Worm (Caenorhabditis elegans) whole organism, L1 larva: ENCODE measurements around the gene Y48A6B.7.

Experiments used
- C04F5.9 ChIP-seq: sonication (generic microtip); optimal IDR thresholded peaks from 2 replicates; lab custom pipeline; 2016; ENCODE audit warnings: missing genetic modification characterization, missing compliant biosample characterization
- C16A3.4 ChIP-seq: fragments of 150-350 bp; optimal IDR thresholded peaks from 2 replicates; lab custom pipeline; 2014; ENCODE audit warnings: missing biosample characterization, missing genetic modification characterization
- F16B12.6 ChIP-seq: fragments of 150-350 bp; optimal IDR thresholded peaks from 2 replicates; lab custom pipeline; 2014; ENCODE audit warnings: missing biosample characterization, missing genetic modification characterization
- Y116A8C.19 ChIP-seq: sonication (generic microtip); optimal IDR thresholded peaks from 2 replicates; lab custom pipeline; 2016; ENCODE audit warnings: missing compliant biosample characterization, missing genetic modification characterization, borderline replicate concordance
- aha-1 ChIP-seq: fragments of 150-350 bp; optimal IDR thresholded peaks from 2 replicates; lab custom pipeline; 2014; ENCODE audit warnings: missing biosample characterization, missing genetic modification characterization
- alr-1 ChIP-seq: fragments of 200-800 bp; sonication (Bioruptor generic); optimal IDR thresholded peaks from 2 replicates; lab custom pipeline; 2018; ENCODE audit warnings: borderline replicate concordance, mild to moderate bottlenecking, missing genetic modification characterization, missing compliant biosample characterization
- ama-1 ChIP-seq: fragments of 150-350 bp; optimal IDR thresholded peaks from 2 replicates; lab custom pipeline; 2014
- ceh-63 ChIP-seq: fragments of 200-800 bp; sonication (Bioruptor generic); optimal IDR thresholded peaks from 2 replicates; lab custom pipeline; 2018; ENCODE audit warnings: mild to moderate bottlenecking, missing genetic modification characterization, missing compliant biosample characterization
- ceh-88 ChIP-seq: fragments of 200-800 bp; sonication (Bioruptor generic); IDR thresholded peaks from 2 replicates; pipeline ENCODE4 v1.3.6; 2022; ENCODE audit warnings: missing genetic modification characterization, missing compliant biosample characterization
- ceh-90 ChIP-seq: sonication (generic microtip); optimal IDR thresholded peaks from 2 replicates; lab custom pipeline; 2016; ENCODE audit warnings: missing genetic modification characterization, missing compliant biosample characterization
- dpl-1 ChIP-seq, 3 experiments: fragments of 150-350 bp in 2 of 3; sonication (generic microtip) in 1 of 3; optimal IDR thresholded peaks; 2 replicates each; lab custom pipeline; 2014 to 2017; ENCODE audit warnings: missing biosample characterization in 3 of 3, missing genetic modification characterization in 3 of 3, missing genetic modification reagents in 3 of 3
- dsc-1 ChIP-seq: sonication (generic microtip); optimal IDR thresholded peaks from 2 replicates; lab custom pipeline; 2016; ENCODE audit warnings: mild to moderate bottlenecking, missing genetic modification characterization, missing compliant biosample characterization
- efl-3 ChIP-seq: fragments of 200-800 bp; sonication (Bioruptor generic); optimal IDR thresholded peaks from 2 replicates; lab custom pipeline; 2018; ENCODE audit warnings: mild to moderate bottlenecking, missing genetic modification characterization, missing compliant biosample characterization
- egl-13 ChIP-seq: sonication (generic microtip); optimal IDR thresholded peaks from 2 replicates; lab custom pipeline; 2016; ENCODE audit warnings: missing genotype, missing genetic modification reagents, missing genetic modification characterization, missing compliant biosample characterization
- egl-27 ChIP-seq, 2 experiments: fragments of 150-350 bp in 1 of 2; sonication (generic microtip); optimal IDR thresholded peaks; 3 replicates each; lab custom pipeline; 2017 to 2018; ENCODE audit warnings: missing biosample characterization in 2 of 2, missing genetic modification characterization in 2 of 2, missing genetic modification reagents in 2 of 2
- elt-3 ChIP-seq, 6 experiments: fragments of 150-350 bp in 1 of 6; sonication (generic microtip); optimal IDR thresholded peaks; 2 replicates each; lab custom pipeline; 2017 to 2018; ENCODE audit warnings: missing biosample characterization in 6 of 6, missing genetic modification characterization in 6 of 6, inconsistent platforms in 1 of 6
- fkh-10 ChIP-seq: sonication (generic microtip); optimal IDR thresholded peaks from 2 replicates; lab custom pipeline; 2017; ENCODE audit warnings: missing biosample characterization, missing genetic modification reagents, missing genetic modification characterization
- fkh-4 ChIP-seq: sonication (generic microtip); optimal IDR thresholded peaks from 2 replicates; lab custom pipeline; 2016; ENCODE audit warnings: missing compliant biosample characterization, missing genetic modification characterization, borderline replicate concordance
- fos-1 ChIP-seq: fragments of 150-350 bp; optimal IDR thresholded peaks from 2 replicates; lab custom pipeline; 2014; ENCODE audit warnings: missing biosample characterization, missing genetic modification characterization
- grh-1 ChIP-seq: fragments of 200-800 bp; sonication (Bioruptor generic); IDR thresholded peaks from 2 replicates; pipeline ENCODE4 v1.3.6; 2022; ENCODE audit warnings: missing genetic modification reagents, missing genetic modification characterization, missing compliant biosample characterization
- hlh-17 ChIP-seq: fragments of 200-800 bp; sonication (Bioruptor generic); optimal IDR thresholded peaks from 2 replicates; lab custom pipeline; 2018; ENCODE audit warnings: missing genetic modification characterization, mild to moderate bottlenecking, missing compliant biosample characterization, moderate library complexity, borderline replicate concordance
- hpl-2 ChIP-seq: fragments of 150-350 bp; optimal IDR thresholded peaks from 2 replicates; lab custom pipeline; 2014; ENCODE audit warnings: missing biosample characterization, missing genetic modification reagents, missing genetic modification characterization
- irx-1 ChIP-seq: sonication (generic microtip); optimal IDR thresholded peaks from 2 replicates; lab custom pipeline; 2016; ENCODE audit warnings: missing genetic modification characterization, missing compliant biosample characterization
- isw-1 ChIP-seq: fragments of 200-800 bp; sonication (Bioruptor generic); IDR thresholded peaks from 2 replicates; pipeline ENCODE4 v1.3.6; 2022; ENCODE audit warnings: missing genetic modification characterization, missing compliant biosample characterization
- lin-13 ChIP-seq: fragments of 150-350 bp; optimal IDR thresholded peaks from 2 replicates; lab custom pipeline; 2014; ENCODE audit warnings: missing biosample characterization, missing genetic modification reagents, missing genetic modification characterization
- lin-14 ChIP-seq: fragments of 200-800 bp; sonication (Bioruptor generic); optimal IDR thresholded peaks from 2 replicates; lab custom pipeline; 2018; ENCODE audit warnings: mild to moderate bottlenecking, missing genetic modification characterization, moderate library complexity, missing compliant biosample characterization
- lin-39 ChIP-seq: fragments of 150-350 bp; optimal IDR thresholded peaks from 2 replicates; lab custom pipeline; 2014; ENCODE audit warnings: missing biosample characterization, missing genetic modification reagents, missing genetic modification characterization
- lir-3 ChIP-seq: sonication (generic microtip); optimal IDR thresholded peaks from 2 replicates; lab custom pipeline; 2016; ENCODE audit warnings: mild to moderate bottlenecking, missing genetic modification characterization, moderate library complexity, missing compliant biosample characterization; ENCODE audit not compliant: poor library complexity
- mdl-1 ChIP-seq, 2 experiments: fragments of 150-350 bp; optimal IDR thresholded peaks; 2 replicates each; lab custom pipeline; 2014 to 2017; ENCODE audit warnings: missing biosample characterization in 2 of 2, missing genetic modification characterization in 2 of 2, inconsistent platforms in 1 of 2
- mef-2 ChIP-seq: fragments of 150-350 bp; optimal IDR thresholded peaks from 2 replicates; lab custom pipeline; 2014; ENCODE audit warnings: missing biosample characterization, missing genetic modification characterization
- nhr-12 ChIP-seq: sonication (generic microtip); optimal IDR thresholded peaks from 2 replicates; lab custom pipeline; 2017; ENCODE audit warnings: missing biosample characterization, missing genetic modification characterization
- nhr-19 ChIP-seq: fragments of 200-800 bp; sonication (Bioruptor generic); conservative IDR thresholded peaks from 2 replicates; pipeline ENCODE4 v1.3.6; 2022; ENCODE audit warnings: missing genetic modification characterization, missing compliant biosample characterization
- nhr-237 ChIP-seq: fragments of 150-350 bp; optimal IDR thresholded peaks from 2 replicates; lab custom pipeline; 2014; ENCODE audit warnings: missing biosample characterization, missing genetic modification characterization
- nhr-47 ChIP-seq: sonication (generic microtip); optimal IDR thresholded peaks from 2 replicates; lab custom pipeline; 2016; ENCODE audit warnings: mild to moderate bottlenecking, missing genetic modification characterization, moderate library complexity, missing compliant biosample characterization
- nhr-76 ChIP-seq: sonication (generic microtip); optimal IDR thresholded peaks from 2 replicates; lab custom pipeline; 2017; ENCODE audit warnings: missing biosample characterization, missing genetic modification characterization
- nhr-77 ChIP-seq: fragments of 150-350 bp; optimal IDR thresholded peaks from 2 replicates; lab custom pipeline; 2014; ENCODE audit warnings: missing biosample characterization, missing genetic modification characterization
- nhr-84 ChIP-seq: sonication (generic microtip); optimal IDR thresholded peaks from 2 replicates; lab custom pipeline; 2017; ENCODE audit warnings: missing biosample characterization, missing genetic modification characterization
- nhr-90 ChIP-seq: sonication (generic microtip); optimal IDR thresholded peaks from 2 replicates; lab custom pipeline; 2016; ENCODE audit warnings: mild to moderate bottlenecking, missing genetic modification characterization, missing compliant biosample characterization; ENCODE audit not compliant: poor library complexity
- pax-3 ChIP-seq: fragments of 200-800 bp; sonication (Bioruptor generic); optimal IDR thresholded peaks from 2 replicates; lab custom pipeline; 2018; ENCODE audit warnings: mild to moderate bottlenecking, missing genetic modification characterization, moderate library complexity, missing compliant biosample characterization
- pqm-1 ChIP-seq: sonication (generic microtip); optimal IDR thresholded peaks from 3 replicates; lab custom pipeline; 2017; ENCODE audit warnings: missing biosample characterization, missing genetic modification characterization
- snu-23 ChIP-seq: sonication (generic microtip); optimal IDR thresholded peaks from 2 replicates; lab custom pipeline; 2016; ENCODE audit warnings: missing genetic modification characterization, missing compliant biosample characterization
- sox-4 ChIP-seq: sonication (generic microtip); optimal IDR thresholded peaks from 2 replicates; lab custom pipeline; 2016; ENCODE audit warnings: missing genetic modification characterization, missing compliant biosample characterization
- sptf-1 ChIP-seq: fragments of 150-350 bp; optimal IDR thresholded peaks from 2 replicates; lab custom pipeline; 2014; ENCODE audit warnings: missing biosample characterization, missing genetic modification characterization
- swsn-7 ChIP-seq: sonication (generic microtip); optimal IDR thresholded peaks from 2 replicates; lab custom pipeline; 2016; ENCODE audit warnings: missing genetic modification characterization, missing compliant biosample characterization
- tbx-2 ChIP-seq: sonication (generic microtip); optimal IDR thresholded peaks from 2 replicates; lab custom pipeline; 2016; ENCODE audit warnings: missing genetic modification characterization, missing compliant biosample characterization
- tlp-1 ChIP-seq: fragments of 150-350 bp; optimal IDR thresholded peaks from 2 replicates; lab custom pipeline; 2014; ENCODE audit warnings: missing biosample characterization, missing genetic modification characterization
- unc-62 ChIP-seq: fragments of 150-350 bp; optimal IDR thresholded peaks from 2 replicates; lab custom pipeline; 2014; ENCODE audit warnings: missing biosample characterization, missing genetic modification reagents, missing genetic modification characterization
- vab-15 ChIP-seq: sonication (generic microtip); optimal IDR thresholded peaks from 2 replicates; lab custom pipeline; 2017; ENCODE audit warnings: missing genotype, mild to moderate bottlenecking, missing genetic modification characterization, missing compliant biosample characterization
- xbp-1 ChIP-seq: sonication (generic microtip); optimal IDR thresholded peaks from 2 replicates; lab custom pipeline; 2016; ENCODE audit warnings: missing genetic modification characterization, missing compliant biosample characterization
- zag-1 ChIP-seq: fragments of 150-350 bp; optimal IDR thresholded peaks from 2 replicates; lab custom pipeline; 2014; ENCODE audit warnings: missing biosample characterization, missing genetic modification characterization
- zip-4 ChIP-seq: fragments of 200-800 bp; sonication (Bioruptor generic); optimal IDR thresholded peaks from 2 replicates; lab custom pipeline; 2018; ENCODE audit warnings: mild to moderate bottlenecking, missing genetic modification characterization, moderate library complexity, missing compliant biosample characterization
- ztf-11 ChIP-seq, 2 experiments: sonication (generic microtip); optimal IDR thresholded peaks; 2 replicates each; lab custom pipeline; 2016 to 2017; ENCODE audit warnings: missing genetic modification characterization in 2 of 2, missing biosample characterization in 1 of 2, missing compliant biosample characterization in 1 of 2
- ztf-4 ChIP-seq: fragments of 150-350 bp; optimal IDR thresholded peaks from 2 replicates; lab custom pipeline; 2014; ENCODE audit warnings: missing biosample characterization, missing genetic modification characterization

Y48A6B.7 gene

ce11 chrIII:11036132-11036531 lies 9.8 kb upstream of the Y48A6B.7 start:
- TF ChIP-seq lir-3 (tag; lab: Kevin White, UChicago) (no peak), egl-27 (tag; optimal IDR thresholded peaks at IDR 0.05; lab: Kevin White, UChicago) (no peak), dpl-1 (GFP tag; optimal IDR thresholded peaks at IDR 0.05; lab: Kevin White, UChicago) (peak; percentile 69 to 83 (median 82)), xbp-1 (tag; lab: Kevin White, UChicago) (peak; percentile 77), fkh-4 (tag; lab: Kevin White, UChicago) (no peak), pax-3 (tag; lab: Kevin White, UChicago) (peak; percentile 38), nhr-90 (peak; percentile 69), hpl-2 (GFP tag; lab: Kevin White, UChicago) (no peak), C04F5.9 (tag; lab: Kevin White, UChicago) (no peak), vab-15 (no peak), sox-4 (no peak), egl-13 (no peak), fkh-10 (peak; percentile 41), ztf-11 (tag; optimal IDR thresholded peaks at IDR 0.05; lab: Kevin White, UChicago) (peak in 1 of 2 experiments; percentile 7), zip-4 (GFP tag; lab: Kevin White, UChicago) (peak; percentile 27), ceh-63 (GFP tag; lab: Kevin White, UChicago) (no peak), sptf-1 (tag; lab: Kevin White, UChicago) (no peak), tlp-1 (tag; lab: Kevin White, UChicago) (no peak), tbx-2 (tag; lab: Kevin White, UChicago) (peak; percentile 78), nhr-76 (tag; lab: Kevin White, UChicago) (no peak), efl-3 (no peak), zag-1 (tag; lab: Kevin White, UChicago) (no peak), nhr-84 (tag; lab: Kevin White, UChicago) (no peak), pqm-1 (tag; lab: Kevin White, UChicago) (no peak), swsn-7 (tag; lab: Kevin White, UChicago) (peak; percentile 81), ama-1 (lab: Kevin White, UChicago) (no peak), hlh-17 (GFP tag; lab: Kevin White, UChicago) (no peak), ceh-90 (tag; lab: Kevin White, UChicago) (no peak), C16A3.4 (peak; percentile 76), elt-3 (tag; optimal IDR thresholded peaks at IDR 0.05; lab: Kevin White, UChicago) (peak in 2 of 6 experiments; percentile 57 to 75), ceh-88 (GFP tag; lab: Robert Waterston, UW) (no peak), aha-1 (tag; lab: Kevin White, UChicago) (no peak), mef-2 (no peak), fos-1 (tag; lab: Kevin White, UChicago) (peak; percentile 50), irx-1 (tag; lab: Kevin White, UChicago) (peak; percentile 66), nhr-19 (peak; percentile 68), nhr-77 (tag; lab: Kevin White, UChicago) (peak; percentile 56), mdl-1 (tag; optimal IDR thresholded peaks at IDR 0.05; lab: Kevin White, UChicago) (peak in 1 of 2 experiments; percentile 48), F16B12.6 (tag; lab: Kevin White, UChicago) (peak; percentile 100), unc-62 (GFP tag; lab: Kevin White, UChicago) (no peak), nhr-12 (tag; lab: Kevin White, UChicago) (no peak), alr-1 (tag; lab: Kevin White, UChicago) (no peak), nhr-47 (tag; lab: Kevin White, UChicago) (peak; percentile 84), lin-13 (GFP tag; lab: Kevin White, UChicago) (peak; percentile 74), isw-1 (GFP tag; lab: Robert Waterston, UW) (peak; percentile 65), lin-14 (GFP tag; lab: Kevin White, UChicago) (peak; percentile 74), snu-23 (GFP tag; lab: Kevin White, UChicago) (peak; percentile 87), ztf-4 (tag; lab: Kevin White, UChicago) (peak; percentile 1), lin-39 (tag; lab: Kevin White, UChicago) (peak; percentile 40), dsc-1 (tag; lab: Kevin White, UChicago) (peak; percentile 57), Y116A8C.19 (tag; lab: Kevin White, UChicago) (no peak), grh-1 (GFP tag; lab: Robert Waterston, UW) (peak; percentile 60), nhr-237 (no peak)
